Fruit fly (Drosophila melanogaster): ENCODE data around the gene CG17776.

Gene CG17776

dm6 chrX:2146574-2146973 lies 38.0 kb upstream of the CG17776 start (continued):
- TF ChIP-seq prd (optimal IDR thresholded peaks at IDR 0.05) (no peak), prd (GFP tag; IDR thresholded peaks at IDR 0.05) (no peak; the same call in 2 of the 3 replicates), Ets97D (GFP tag; optimal IDR thresholded peaks at IDR 0.05) (no peak), da (GFP tag; optimal IDR thresholded peaks at IDR 0.05) (no peak), Blimp-1 (GFP tag; optimal IDR thresholded peaks at IDR 0.05) (no peak), bcd (GFP tag; optimal IDR thresholded peaks at IDR 0.05) (no peak), CG3847 (GFP tag; IDR thresholded peaks at IDR 0.05) (no peak), CG12155 (GFP tag; optimal IDR thresholded peaks at IDR 0.05) (no peak), tio (GFP tag; optimal IDR thresholded peaks at IDR 0.05) (no peak), Abd-B (GFP tag; optimal IDR thresholded peaks at IDR 0.05) (no peak), her (GFP tag; optimal IDR thresholded peaks at IDR 0.05) (no peak), bowl (GFP tag; IDR thresholded peaks at IDR 0.05) (no peak), CG14860 (GFP tag; IDR thresholded peaks at IDR 0.05; ENCODE audit: partially characterized antibody) (no peak), CG14014 (GFP tag; IDR thresholded peaks at IDR 0.05) (0 out of 2 replicates have a peak, but pooled peaks have one; percentile 7), fd64A (GFP tag; optimal IDR thresholded peaks at IDR 0.05) (no peak), eve (GFP tag; optimal IDR thresholded peaks at IDR 0.05) (no peak), fd102C (GFP tag; optimal IDR thresholded peaks at IDR 0.05) (no peak), Ssrp (tag; optimal IDR thresholded peaks at IDR 0.05) (no peak), Gug (GFP tag; IDR thresholded peaks at IDR 0.05) (no peak), CG32532 (GFP tag; IDR thresholded peaks at IDR 0.05) (peak; percentile 11; the same call in 1 of the 2 replicates), CG12236 (GFP tag; optimal IDR thresholded peaks at IDR 0.05) (no peak), CG12942 (GFP tag; optimal IDR thresholded peaks at IDR 0.05) (no peak), NC2α (GFP tag; optimal IDR thresholded peaks at IDR 0.05) (no peak), CG9817 (tag; optimal IDR thresholded peaks at IDR 0.05) (no peak), Sox100B (GFP tag; optimal IDR thresholded peaks at IDR 0.05) (no peak), fu2 (GFP tag; optimal IDR thresholded peaks at IDR 0.05) (no peak), pita (GFP tag; optimal IDR thresholded peaks at IDR 0.05) (no peak), CG8281 (tag; optimal IDR thresholded peaks at IDR 0.05) (no peak), exex (tag; optimal IDR thresholded peaks at IDR 0.05) (no peak), CG11085 (GFP tag; IDR thresholded peaks at IDR 0.05) (no peak), bigmax (GFP tag; optimal IDR thresholded peaks at IDR 0.05) (no peak), Fer2 (tag; optimal IDR thresholded peaks at IDR 0.05) (no peak), gsb-n (tag; optimal IDR thresholded peaks at IDR 0.05) (no peak), HmgZ (tag; optimal IDR thresholded peaks at IDR 0.05) (no peak), CG17912 (GFP tag; optimal IDR thresholded peaks at IDR 0.05) (no peak), CG11696 (GFP tag; IDR thresholded peaks at IDR 0.05) (peak; percentile 82), HLH54F (GFP tag; optimal IDR thresholded peaks at IDR 0.05) (no peak), wdn (GFP tag; IDR thresholded peaks at IDR 0.05) (no peak), ato (GFP tag; IDR thresholded peaks at IDR 0.05; ENCODE audit: partially characterized antibody) (no peak), NC2β (GFP tag; optimal IDR thresholded peaks at IDR 0.05) (no peak), dmrt11E (tag; optimal IDR thresholded peaks at IDR 0.05) (no peak), CG2678 (tag; optimal IDR thresholded peaks at IDR 0.05) (no peak), CG15269 (tag; optimal IDR thresholded peaks at IDR 0.05) (no peak), ap (GFP tag; IDR thresholded peaks at IDR 0.05) (no peak), CG17829 (tag; optimal IDR thresholded peaks at IDR 0.05) (no peak), Dek (tag; optimal IDR thresholded peaks at IDR 0.05) (no peak), hbn (GFP tag; IDR thresholded peaks at IDR 0.05; ENCODE audit: partially characterized antibody) (no peak), CG14710 (tag; optimal IDR thresholded peaks at IDR 0.05) (no peak), crol (GFP tag; IDR thresholded peaks at IDR 0.05) (no peak), CG4854 (GFP tag; optimal IDR thresholded peaks at IDR 0.05) (no peak), ind (GFP tag; optimal IDR thresholded peaks at IDR 0.05) (no peak), ranshi (GFP tag; IDR thresholded peaks at IDR 0.05) (peak; percentile 22; the same call in 1 of the 2 replicates)
